Worm (Caenorhabditis elegans): ENCODE measurements around the gene F59B10.5.
A peak's percentile ranks its signal among the peaks of the same experiment; 100 is the strongest.

- peak; percentile 90 for TF ChIP-seq ama-1 (optimal IDR thresholded peaks at IDR 0.05)
- no peak for TF ChIP-seq lin-15B (tag; optimal IDR thresholded peaks at IDR 0.05)
- no peak for TF ChIP-seq nhr-28 (tag; optimal IDR thresholded peaks at IDR 0.05)
- TF ChIP-seq egl-5 (tag; optimal IDR thresholded peaks at IDR 0.05) = no peak
- TF ChIP-seq skn-1 (tag; optimal IDR thresholded peaks at IDR 0.05) = no peak
Observed at ce11 chrII:10556550-10557205, 33.2 kb upstream of the F59B10.5 start.

Data from whole organism, L3 larva.